Fruit fly (Drosophila melanogaster) whole organism, wandering third instar larva: Measurements from ENCODE around the gene Alh.

Source experiments
- Abd-B ChIP-seq: fragments of >200 bp; optimal IDR thresholded peaks from 2 replicates; lab custom pipeline; 2017; ENCODE audit warnings: missing biosample characterization, missing genetic modification characterization
- CG32264 ChIP-seq: fragments of 200-800 bp; sonication (Bioruptor generic); optimal IDR thresholded peaks from 2 replicates; lab custom pipeline; 2016; ENCODE audit warnings: missing biosample characterization, missing genetic modification characterization
- CG9705 ChIP-seq: fragments of 200-800 bp; sonication (Bioruptor generic); optimal IDR thresholded peaks from 2 replicates; lab custom pipeline; 2018; ENCODE audit warnings: missing biosample characterization, mild to moderate bottlenecking, missing genetic modification characterization
- CrebA ChIP-seq: fragments of 200-800 bp; sonication (Bioruptor generic); optimal IDR thresholded peaks from 2 replicates; lab custom pipeline; 2016; ENCODE audit warnings: missing biosample characterization, mild to moderate bottlenecking, missing genetic modification characterization, borderline replicate concordance
- Dfd ChIP-seq: fragments of >200 bp; optimal IDR thresholded peaks from 2 replicates; lab custom pipeline; 2017; ENCODE audit warnings: missing biosample characterization, missing genetic modification characterization
- Dif ChIP-seq: fragments of 200-275, 200-300 bp; sonication (Bioruptor generic); optimal IDR thresholded peaks from 2 replicates; lab custom pipeline; 2018; ENCODE audit warnings: missing biosample characterization, missing genetic modification characterization; ENCODE audit not compliant: partially characterized antibody
- GATAd ChIP-seq: sonication (Bioruptor generic); optimal IDR thresholded peaks from 2 replicates; lab custom pipeline; 2016; ENCODE audit warnings: missing biosample characterization, missing genetic modification characterization
- HLH106 ChIP-seq: fragments of 200-800 bp; optimal IDR thresholded peaks from 3 replicates; lab custom pipeline; 2019; ENCODE audit warnings: missing biosample characterization, mild to moderate bottlenecking, missing genetic modification characterization, moderate library complexity
- Hnf4 ChIP-seq: fragments of 200-800 bp; sonication (Bioruptor generic); optimal IDR thresholded peaks from 2 replicates; lab custom pipeline; 2016; ENCODE audit warnings: missing biosample characterization, mild to moderate bottlenecking, missing genetic modification characterization
- Hr78 ChIP-seq: fragments of >200 bp; optimal IDR thresholded peaks from 2 replicates; lab custom pipeline; 2017; ENCODE audit warnings: missing biosample characterization, missing genetic modification characterization
- Hr83 ChIP-seq: fragments of 200-300 bp; sonication (Bioruptor generic); optimal IDR thresholded peaks from 2 replicates; lab custom pipeline; 2016; ENCODE audit warnings: missing biosample characterization, mild to moderate bottlenecking, missing genetic modification characterization, moderate library complexity; ENCODE audit not compliant: poor library complexity, severe bottlenecking
- Jra ChIP-seq: sonication (Bioruptor generic); optimal IDR thresholded peaks from 2 replicates; lab custom pipeline; 2016; ENCODE audit warnings: missing biosample characterization, missing genetic modification characterization
- Mio ChIP-seq: sonication (Bioruptor generic); optimal IDR thresholded peaks from 2 replicates; lab custom pipeline; 2016; ENCODE audit warnings: missing biosample characterization, missing genetic modification characterization
- Myc ChIP-seq: fragments of >200 bp; optimal IDR thresholded peaks from 2 replicates; lab custom pipeline; 2017
- N ChIP-seq: fragments of >200 bp; optimal IDR thresholded peaks from 2 replicates; lab custom pipeline; 2018; ENCODE audit warnings: missing biosample characterization, missing external identifiers, missing genetic modification characterization
- OdsH ChIP-seq: fragments of 200-800 bp; sonication (Bioruptor generic); optimal IDR thresholded peaks from 2 replicates; lab custom pipeline; 2016; ENCODE audit warnings: missing biosample characterization, mild to moderate bottlenecking, missing genetic modification characterization
- Rel ChIP-seq, 2 experiments: fragments of 200-800 bp; sonication (Bioruptor generic) in 1 of 2; optimal IDR thresholded peaks; 2 replicates in 1 of 2; 3 replicates in 1 of 2; lab custom pipeline; 2016 to 2019; ENCODE audit warnings: mild to moderate bottlenecking in 2 of 2, missing biosample characterization in 2 of 2, missing genetic modification characterization in 2 of 2, moderate library complexity in 1 of 2
- Sp1 ChIP-seq: fragments of 200-800 bp; sonication (Bioruptor generic); optimal IDR thresholded peaks from 3 replicates; lab custom pipeline; 2019; ENCODE audit warnings: missing biosample characterization, mild to moderate bottlenecking, missing genetic modification characterization, moderate library complexity
- Vsx2 ChIP-seq: fragments of 200-300, 225-300 bp; sonication (Bioruptor generic); optimal IDR thresholded peaks from 2 replicates; lab custom pipeline; 2018; ENCODE audit warnings: missing biosample characterization, missing genetic modification characterization; ENCODE audit not compliant: partially characterized antibody
- br ChIP-seq: fragments of 200-800 bp; sonication (Bioruptor generic); optimal IDR thresholded peaks from 2 replicates; lab custom pipeline; 2016; ENCODE audit warnings: missing biosample characterization, missing genetic modification characterization
- brk ChIP-seq: fragments of 200-800 bp; sonication (Bioruptor generic); optimal IDR thresholded peaks from 2 replicates; lab custom pipeline; 2016; ENCODE audit warnings: missing biosample characterization, mild to moderate bottlenecking, missing genetic modification characterization
- dl ChIP-seq, 2 experiments: fragments of 175-275, 200-275 bp in 1 of 2; fragments of 200-275 bp in 1 of 2; sonication (Bioruptor generic); optimal IDR thresholded peaks; lab custom pipeline; 2018; ENCODE audit warnings: mild to moderate bottlenecking in 2 of 2, missing biosample characterization in 2 of 2, missing genetic modification characterization in 2 of 2, moderate library complexity in 2 of 2; ENCODE audit not compliant: partially characterized antibody in 2 of 2, insufficient read depth in 1 of 2
- dmrt93B ChIP-seq: fragments of 200-800 bp; sonication (Bioruptor generic); optimal IDR thresholded peaks from 2 replicates; lab custom pipeline; 2018; ENCODE audit warnings: missing biosample characterization, mild to moderate bottlenecking, missing genetic modification characterization
- dsf ChIP-seq: sonication (Bioruptor generic); optimal IDR thresholded peaks from 2 replicates; lab custom pipeline; 2016; ENCODE audit warnings: missing biosample characterization, missing genetic modification characterization, borderline replicate concordance
- ey ChIP-seq: fragments of 200-800 bp; sonication (Bioruptor generic); optimal IDR thresholded peaks from 2 replicates; lab custom pipeline; 2016; ENCODE audit warnings: missing biosample characterization, missing genetic modification characterization
- foxo ChIP-seq, 2 experiments: fragments of 200-800 bp; sonication (Bioruptor generic); optimal IDR thresholded peaks; 2 replicates in 1 of 2; 3 replicates in 1 of 2; lab custom pipeline; 2016 to 2017; ENCODE audit warnings: missing biosample characterization in 2 of 2, missing genetic modification characterization in 2 of 2
- fru ChIP-seq: fragments of 200-800 bp; sonication (Bioruptor generic); optimal IDR thresholded peaks from 3 replicates; lab custom pipeline; 2016; ENCODE audit warnings: missing biosample characterization, mild to moderate bottlenecking, missing genetic modification characterization
- h ChIP-seq: fragments of 200-800 bp; sonication (Bioruptor generic); optimal IDR thresholded peaks from 3 replicates; lab custom pipeline; 2016; ENCODE audit warnings: missing biosample characterization, mild to moderate bottlenecking, missing genetic modification characterization
- jim ChIP-seq: fragments of 175-275, 200-325 bp; sonication (Bioruptor generic); optimal IDR thresholded peaks from 2 replicates; lab custom pipeline; 2016; ENCODE audit warnings: missing biosample characterization, mild to moderate bottlenecking, missing genetic modification characterization
- lola ChIP-seq: fragments of >200 bp; optimal IDR thresholded peaks from 2 replicates; lab custom pipeline; 2017; ENCODE audit warnings: missing biosample characterization, missing genetic modification characterization
- pan ChIP-seq: fragments of >200 bp; optimal IDR thresholded peaks from 2 replicates; lab custom pipeline; 2017
- psq ChIP-seq: fragments of 200-800 bp; sonication (Bioruptor generic); optimal IDR thresholded peaks from 3 replicates; lab custom pipeline; 2017; ENCODE audit warnings: missing biosample characterization, mild to moderate bottlenecking, missing genetic modification characterization, moderate library complexity
- rgr ChIP-seq: fragments of 200-800 bp; sonication (Bioruptor generic); optimal IDR thresholded peaks from 3 replicates; lab custom pipeline; 2016; ENCODE audit warnings: missing biosample characterization, mild to moderate bottlenecking, missing genetic modification characterization
- sage ChIP-seq: fragments of 200-800 bp; sonication (Bioruptor generic); optimal IDR thresholded peaks from 2 replicates; lab custom pipeline; 2016; ENCODE audit warnings: missing biosample characterization, mild to moderate bottlenecking, missing genetic modification characterization
- sv ChIP-seq: fragments of 200-800 bp; sonication (Bioruptor generic); optimal IDR thresholded peaks from 3 replicates; lab custom pipeline; 2016; ENCODE audit warnings: missing biosample characterization, missing genetic modification characterization
- tai ChIP-seq: sonication (Bioruptor generic); optimal IDR thresholded peaks from 2 replicates; lab custom pipeline; 2016; ENCODE audit warnings: missing biosample characterization, missing genetic modification characterization
- usp ChIP-seq: fragments of >200 bp; optimal IDR thresholded peaks from 2 replicates; lab custom pipeline; 2017; ENCODE audit warnings: missing biosample characterization, missing genetic modification characterization
- woc ChIP-seq: sonication (Bioruptor generic); optimal IDR thresholded peaks from 2 replicates; lab custom pipeline; 2016; ENCODE audit warnings: missing biosample characterization, mild to moderate bottlenecking, missing genetic modification characterization

Gene Alh

DNA sequence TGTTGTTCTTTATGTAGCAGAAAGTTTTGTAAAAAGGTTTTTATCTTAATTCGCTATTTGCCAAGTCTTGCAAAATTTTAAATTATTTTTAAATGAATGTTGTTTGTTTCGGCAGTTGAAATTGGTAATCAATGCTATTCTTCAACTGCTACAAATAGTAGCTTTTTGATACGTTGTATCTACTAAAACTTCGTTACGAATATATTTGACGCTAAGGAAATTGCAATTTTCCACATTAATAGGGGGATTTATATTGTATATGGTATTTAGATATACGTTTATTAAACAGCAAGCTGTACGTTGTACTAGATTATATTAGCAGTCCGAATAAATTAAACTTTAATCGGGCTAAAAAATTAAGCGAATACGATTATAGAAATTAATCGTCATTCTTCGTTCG lies 7.3 kb upstream of the Alh start, which contains the start of gene CG31493:
CG31493 (plus strand) TSS at position 301 of the 400 bp plus-strand sequence.
- TF ChIP-seq Hnf4 (no peak), psq (GFP tag; lab: Kevin White, UChicago) (no peak), ey (GFP tag; lab: Kevin White, UChicago) (no peak), CrebA (GFP tag; lab: Kevin White, UChicago) (no peak), sage (GFP tag; lab: Kevin White, UChicago) (no peak), Sp1 (GFP tag; lab: Kevin White, UChicago) (no peak), lola (GFP tag; lab: Kevin White, UChicago) (no peak), brk (GFP tag; lab: Kevin White, UChicago) (no peak), Mio (GFP tag; lab: Kevin White, UChicago) (no peak), CG9705 (GFP tag; lab: Kevin White, UChicago) (no peak), Vsx2 (GFP tag; lab: Kevin White, UChicago) (no peak), usp (GFP tag; lab: Kevin White, UChicago) (no peak), jim (GFP tag; lab: Kevin White, UChicago) (no peak), Dfd (no peak), rgr (no peak)

DNA sequence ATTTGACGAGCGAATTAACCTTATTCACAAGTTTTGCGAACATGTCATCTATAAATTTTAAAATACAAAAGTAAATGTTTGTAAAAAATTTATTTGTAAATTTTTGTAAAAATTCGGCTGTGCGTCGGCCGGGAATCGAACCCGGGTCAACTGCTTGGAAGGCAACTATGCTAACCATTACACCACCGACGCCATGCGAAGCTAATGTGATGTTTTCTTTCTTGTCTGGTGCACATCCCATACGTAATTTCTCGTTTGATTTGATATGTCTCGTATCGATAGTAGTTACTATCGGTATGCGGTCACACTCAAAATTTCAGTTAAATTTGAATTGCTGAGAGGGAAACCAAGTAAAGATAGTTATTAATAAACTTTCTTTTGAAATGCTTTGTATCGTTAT lies 6.8 kb upstream of the Alh start:
- TF ChIP-seq brk (GFP tag; lab: Kevin White, UChicago), result peak; percentile 18
- TF ChIP-seq ey (GFP tag; lab: Kevin White, UChicago), result no peak
- peak; percentile 60 for TF ChIP-seq Hnf4
- TF ChIP-seq Jra (GFP tag; lab: Kevin White, UChicago), result peak; percentile 7

DNA sequence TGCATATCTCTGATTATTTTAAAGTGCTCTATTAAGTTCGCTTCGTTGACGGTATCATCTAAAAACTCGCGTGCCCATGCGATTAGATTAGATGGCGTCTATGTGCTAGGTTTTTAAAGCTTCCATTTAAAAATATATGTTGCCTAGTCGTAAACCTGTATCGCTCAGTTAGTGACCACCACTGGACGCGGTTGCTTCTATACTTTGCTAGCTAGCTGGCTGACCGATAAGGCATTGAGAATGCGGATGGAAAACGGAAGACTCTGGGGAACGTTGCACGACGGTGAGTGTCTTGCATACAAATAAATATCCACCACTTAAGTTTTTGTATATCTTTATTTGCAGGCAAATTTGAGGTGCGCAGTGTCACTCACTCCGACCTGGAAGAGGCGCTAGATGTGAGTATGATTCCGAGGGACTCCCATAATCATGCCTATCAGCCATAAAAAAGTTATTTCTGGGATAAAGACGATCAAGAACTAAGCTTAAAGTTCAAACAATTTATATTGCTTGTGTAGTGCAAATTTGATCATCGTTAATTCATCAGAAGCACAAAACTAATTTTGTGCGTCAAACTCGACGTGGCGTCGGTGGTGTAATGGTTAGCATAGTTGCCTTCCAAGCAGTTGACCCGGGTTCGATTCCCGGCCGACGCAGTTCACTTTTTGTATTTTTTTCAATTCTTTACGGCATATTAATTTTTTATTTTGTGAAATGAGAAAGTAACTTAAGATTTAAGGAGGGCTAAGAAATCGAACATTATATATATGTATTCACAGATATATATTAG lies 5.5 kb upstream of the Alh start, which contains the start of gene CG31248:
CG31248 (plus strand) TSS at position 41 of the 790 bp plus-strand sequence.
- TF ChIP-seq pan (lab: Kevin White, UChicago) (no peak), h (peak; percentile 16)

DNA sequence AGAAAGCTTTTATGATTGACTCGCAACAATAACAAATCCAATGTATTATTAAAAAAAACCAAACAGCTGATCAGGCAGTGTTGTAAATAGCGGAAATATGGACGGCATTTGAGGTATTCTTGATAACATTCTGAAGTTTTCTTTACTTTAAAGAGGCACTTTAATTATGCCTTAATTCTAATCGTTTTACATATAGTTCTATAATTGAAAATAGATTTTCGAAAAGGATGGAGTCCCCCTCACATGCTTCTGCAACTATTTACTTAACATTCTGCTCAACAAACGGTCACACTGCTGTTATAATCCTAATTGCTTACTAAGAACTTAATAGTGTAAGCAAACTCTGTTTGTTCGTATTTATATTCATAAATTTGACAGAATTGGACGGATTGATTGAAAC lies 4.0 kb upstream of the Alh start, which contains the start of gene CG10068:
CG10068 (minus strand) TSS at position 62 of the 400 bp plus-strand sequence.
- TF ChIP-seq h (peak; percentile 90), GATAd (GFP tag; lab: Kevin White, UChicago) (no peak), OdsH (GFP tag; lab: Kevin White, UChicago) (peak; percentile 82), Hnf4 (peak; percentile 88), sage (GFP tag; lab: Kevin White, UChicago) (peak; percentile 86), foxo (GFP tag; optimal IDR thresholded peaks at IDR 0.05; lab: Kevin White, UChicago) (peak; percentile 29 to 87), CrebA (GFP tag; lab: Kevin White, UChicago) (no peak), brk (GFP tag; lab: Kevin White, UChicago) (peak; percentile 80), Abd-B (GFP tag; lab: Kevin White, UChicago) (no peak), jim (GFP tag; lab: Kevin White, UChicago) (no peak), Sp1 (GFP tag; lab: Kevin White, UChicago) (peak; percentile 82), rgr (peak; percentile 82), ey (GFP tag; lab: Kevin White, UChicago) (peak; percentile 81), Hr83 (GFP tag; lab: Kevin White, UChicago) (peak; percentile 81), psq (GFP tag; lab: Kevin White, UChicago) (peak; percentile 69), dl (GFP tag; optimal IDR thresholded peaks at IDR 0.05; lab: Kevin White, UChicago; ENCODE audit: insufficient read depth in 1 of 2, partially characterized antibody in 2 of 2) (no peak), dmrt93B (peak; percentile 42), CG9705 (GFP tag; lab: Kevin White, UChicago) (peak; percentile 60), lola (GFP tag; lab: Kevin White, UChicago) (no peak), sv (peak; percentile 91), CG32264 (GFP tag; lab: Kevin White, UChicago) (peak; percentile 70), Hr78 (GFP tag; lab: Kevin White, UChicago) (no peak), Vsx2 (GFP tag; lab: Kevin White, UChicago) (no peak), Dfd (no peak), dsf (GFP tag; lab: Kevin White, UChicago) (peak; percentile 77), tai (GFP tag; lab: Kevin White, UChicago) (peak; percentile 73), usp (GFP tag; lab: Kevin White, UChicago) (no peak), HLH106 (tag; lab: Kevin White, UChicago) (peak; percentile 82), Dif (no peak), Rel (GFP tag; optimal IDR thresholded peaks at IDR 0.05; lab: Kevin White, UChicago) (no peak), Rel (tag; optimal IDR thresholded peaks at IDR 0.05; lab: Kevin White, UChicago) (peak; percentile 54), Mio (GFP tag; lab: Kevin White, UChicago) (no peak), pan (lab: Kevin White, UChicago) (no peak), Jra (GFP tag; lab: Kevin White, UChicago) (peak; percentile 87), br (peak; percentile 88), Myc (lab: Kevin White, UChicago) (peak; percentile 20), fru (GFP tag; lab: Kevin White, UChicago) (peak; percentile 84), N (GFP tag; lab: Kevin White, UChicago) (no peak), woc (GFP tag; lab: Kevin White, UChicago) (peak; percentile 69)
- TF ChIP-seq, all 38 proteins: peak for 24
